Worm (Caenorhabditis elegans) whole organism, L3 larva: ENCODE measurements around the gene fbxb-21.

Experiments used
- lin-39 ChIP-seq: fragments of 150-350 bp; optimal IDR thresholded peaks from 2 replicates; lab custom pipeline; 2018; ENCODE audit warnings: missing biosample characterization, missing genetic modification reagents, missing genetic modification characterization
- mdl-1 ChIP-seq: fragments of 150-350 bp; optimal IDR thresholded peaks from 2 replicates; lab custom pipeline; 2014; ENCODE audit warnings: missing biosample characterization, missing genetic modification characterization
- nfya-1 ChIP-seq: sonication (generic microtip); optimal IDR thresholded peaks from 2 replicates; lab custom pipeline; 2017; ENCODE audit warnings: missing genetic modification characterization, mild to moderate bottlenecking, missing compliant biosample characterization, antibody characterized with exemption, moderate library complexity; ENCODE audit not compliant: insufficient read depth
- nhr-43 ChIP-seq: sonication (generic microtip); optimal IDR thresholded peaks from 2 replicates; lab custom pipeline; 2016; ENCODE audit warnings: mild to moderate bottlenecking, missing genetic modification characterization, missing compliant biosample characterization; ENCODE audit not compliant: poor library complexity, severe bottlenecking

ce11 chrII:1666025-1666424 is 17.4 kb upstream of the fbxb-21 start, which contains the start of gene srlf-29:
- TF ChIP-seq nhr-43 (tag; lab: Kevin White, UChicago) (no peak), nfya-1 (tag; lab: Kevin White, UChicago) (no peak), mdl-1 (tag; lab: Kevin White, UChicago) (no peak), lin-39 (no peak)
